Fruit fly (Drosophila melanogaster): Measurements from ENCODE around the gene Ddx1.

Gene Ddx1

dm6 chr3L:22267248-22267957 is 4.2 kb downstream of the Ddx1 start, which contains the start of gene Csp (continued):
- peak; percentile 58 for TF ChIP-seq hbn (GFP tag; IDR thresholded peaks at IDR 0.05; ENCODE audit: partially characterized antibody)
- TF ChIP-seq CG4328 (GFP tag; optimal IDR thresholded peaks at IDR 0.05): no peak
- TF ChIP-seq Lim3 (GFP tag; IDR thresholded peaks at IDR 0.05): no peak
- peak; percentile 85 for TF ChIP-seq CG15514 (GFP tag; optimal IDR thresholded peaks at IDR 0.05)
- no peak for TF ChIP-seq CG15601 (tag; optimal IDR thresholded peaks at IDR 0.05)
- peak; percentile 69 for TF ChIP-seq CG14710 (tag; optimal IDR thresholded peaks at IDR 0.05)
- TF ChIP-seq trh (GFP tag; optimal IDR thresholded peaks at IDR 0.05): no peak
- TF ChIP-seq CG8924 (tag; optimal IDR thresholded peaks at IDR 0.05): peak; percentile 24
- no peak for TF ChIP-seq CG18262 (tag; optimal IDR thresholded peaks at IDR 0.05)
- peak; percentile 2 for TF ChIP-seq CG30020 (tag; optimal IDR thresholded peaks at IDR 0.05)
- TF ChIP-seq CG4854 (GFP tag; optimal IDR thresholded peaks at IDR 0.05): no peak
- no peak for TF ChIP-seq knrl (GFP tag; IDR thresholded peaks at IDR 0.05; ENCODE audit: partially characterized antibody)
- no peak for TF ChIP-seq ara (GFP tag; IDR thresholded peaks at IDR 0.05)
- peak; percentile 53; the same call in 1 of the 2 replicates for TF ChIP-seq slbo (GFP tag; IDR thresholded peaks at IDR 0.05)
- 0 out of 3 replicates have a peak, but pooled peaks have one; percentile 11 for TF ChIP-seq Doc3 (GFP tag; IDR thresholded peaks at IDR 0.05; ENCODE audit: partially characterized antibody)
- peak; percentile 21 for TF ChIP-seq Kr (GFP tag; optimal IDR thresholded peaks at IDR 0.05)
- no peak for TF ChIP-seq slou (GFP tag; optimal IDR thresholded peaks at IDR 0.05)
- no peak for TF ChIP-seq jumu (GFP tag; optimal IDR thresholded peaks at IDR 0.05)
- no peak for TF ChIP-seq nerfin-2 (GFP tag; IDR thresholded peaks at IDR 0.05; ENCODE audit: partially characterized antibody)
- TF ChIP-seq tgo (GFP tag; IDR thresholded peaks at IDR 0.05): 0 out of 3 replicates have a peak, but pooled peaks have one; percentile 25
- TF ChIP-seq ranshi (GFP tag; IDR thresholded peaks at IDR 0.05): no peak
- TF ChIP-seq sug (tag; optimal IDR thresholded peaks at IDR 0.05): peak; percentile 24
- TF ChIP-seq Eip74EF (GFP tag; optimal IDR thresholded peaks at IDR 0.05): peak in 1 of 2 experiments; percentile 29
- no peak for TF ChIP-seq lola (GFP tag; optimal IDR thresholded peaks at IDR 0.05)
- no peak for TF ChIP-seq dati (GFP tag; IDR thresholded peaks at IDR 0.05)
- peak; percentile 21; the same call in 1 of the 2 replicates for TF ChIP-seq CG17328 (GFP tag; IDR thresholded peaks at IDR 0.05)
- no peak for TF ChIP-seq exex (tag; optimal IDR thresholded peaks at IDR 0.05)
- peak; percentile 21 for TF ChIP-seq Antp (GFP tag; optimal IDR thresholded peaks at IDR 0.05)
- peak; percentile 12 for TF ChIP-seq CG1647 (GFP tag; optimal IDR thresholded peaks at IDR 0.05)
- peak; percentile 7 for TF ChIP-seq run (tag; optimal IDR thresholded peaks at IDR 0.05)
- TF ChIP-seq Abd-B (GFP tag; optimal IDR thresholded peaks at IDR 0.05): peak; percentile 14
- TF ChIP-seq Ada2b (GFP tag; IDR thresholded peaks at IDR 0.05): no peak
- TF ChIP-seq cwo (GFP tag; optimal IDR thresholded peaks at IDR 0.05): no peak
- peak; percentile 43 for TF ChIP-seq phol (tag; optimal IDR thresholded peaks at IDR 0.05)
- TF ChIP-seq Atf6 (GFP tag; IDR thresholded peaks at IDR 0.05): 0 out of 2 replicates have a peak, but pooled peaks have one; percentile 20
- TF ChIP-seq HLH4C (GFP tag; IDR thresholded peaks at IDR 0.05; ENCODE audit: partially characterized antibody): peak; percentile 46; the same call in 1 of the 3 replicates
- no peak for TF ChIP-seq hb (GFP tag; IDR thresholded peaks at IDR 0.05; ENCODE audit: partially characterized antibody)
- peak; percentile 36 for TF ChIP-seq Nf-YB (GFP tag; optimal IDR thresholded peaks at IDR 0.05)
- TF ChIP-seq CG17912 (GFP tag; optimal IDR thresholded peaks at IDR 0.05): no peak
- peak; percentile 71 for TF ChIP-seq CG13894 (tag; optimal IDR thresholded peaks at IDR 0.05)
- peak; percentile 48 for TF ChIP-seq zen (tag; optimal IDR thresholded peaks at IDR 0.05)
- TF ChIP-seq chinmo (GFP tag; IDR thresholded peaks at IDR 0.05; ENCODE audit: partially characterized antibody): peak; percentile 86; the same call in 3 of the 4 replicates
- TF ChIP-seq ken (GFP tag; IDR thresholded peaks at IDR 0.05): no peak
- TF ChIP-seq Six4 (GFP tag; optimal IDR thresholded peaks at IDR 0.05): peak; percentile 18
- 0 out of 2 replicates have a peak, but pooled peaks have one; percentile 7 for TF ChIP-seq CG31224 (GFP tag; IDR thresholded peaks at IDR 0.05)
- TF ChIP-seq ap (GFP tag; IDR thresholded peaks at IDR 0.05): no peak
- TF ChIP-seq row (GFP tag; IDR thresholded peaks at IDR 0.05): peak; percentile 73
- peak; percentile 13 for TF ChIP-seq Hey (tag; optimal IDR thresholded peaks at IDR 0.05)
